Worm (Caenorhabditis elegans): Measurements from ENCODE around the gene ergi-1.

The ergi-1 gene

DNA sequence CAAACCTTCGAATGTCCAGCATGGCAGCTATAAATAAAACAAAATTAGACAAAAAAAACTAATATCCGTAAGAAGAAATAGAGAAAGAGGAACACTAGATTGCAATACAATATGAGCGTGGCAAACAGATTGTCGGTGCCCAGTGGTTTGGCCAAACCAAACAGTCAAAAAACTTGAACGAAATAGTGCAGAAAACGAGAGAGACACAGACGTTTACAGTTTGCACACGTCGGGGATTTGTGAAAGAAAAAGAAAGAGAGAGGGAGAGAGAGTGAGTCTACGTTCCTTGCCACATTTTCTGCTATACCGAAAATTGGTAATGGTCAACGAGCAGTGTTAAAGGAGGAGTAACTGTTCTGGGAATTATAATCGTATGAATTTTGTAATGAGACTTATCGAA, at the start of gene ergi-1:
Gene ergi-1 (minus strand): TSS at position 101 of the 400 bp plus-strand sequence.
- TF ChIP-seq pha-4 (tag; optimal IDR thresholded peaks at IDR 0.05) (peak; percentile 2), tbx-8 (GFP tag; optimal IDR thresholded peaks at IDR 0.05) (no peak), mep-1 (tag; optimal IDR thresholded peaks at IDR 0.05) (no peak), sptf-1 (tag; optimal IDR thresholded peaks at IDR 0.05) (no peak), bed-3 (GFP tag; optimal IDR thresholded peaks at IDR 0.05) (no peak), sem-2 (GFP tag; optimal IDR thresholded peaks at IDR 0.05) (no peak), snpc-4 (tag; optimal IDR thresholded peaks at IDR 0.05) (no peak)

DNA sequence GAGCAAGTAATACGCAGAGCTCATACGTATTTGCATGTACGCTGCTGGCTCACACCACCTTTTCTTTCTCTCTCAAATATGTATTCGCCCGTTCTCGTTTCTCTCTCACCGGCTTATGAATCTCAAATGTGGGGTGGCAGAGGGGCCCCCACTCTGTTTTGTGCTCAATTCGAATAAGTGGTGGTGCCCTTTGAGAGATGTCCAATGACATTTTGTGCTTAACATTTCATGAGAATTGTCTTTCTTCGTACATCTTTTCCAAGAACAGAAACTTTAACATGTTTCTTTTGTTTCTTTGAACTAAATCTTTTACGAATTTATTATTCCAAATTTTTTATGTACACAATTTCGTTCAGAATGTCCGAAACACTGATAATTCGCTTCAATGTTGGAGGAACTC, 48.9 kb upstream of the ergi-1 start, which contains the start of gene F49H12.3:
Gene F49H12.3 (plus strand): TSS at position 357 of the 400 bp plus-strand sequence.
- TF ChIP-seq nhr-2 (tag; optimal IDR thresholded peaks at IDR 0.05), result no peak
- peak; percentile 48 for TF ChIP-seq lsy-2 (tag; optimal IDR thresholded peaks at IDR 0.05)

DNA sequence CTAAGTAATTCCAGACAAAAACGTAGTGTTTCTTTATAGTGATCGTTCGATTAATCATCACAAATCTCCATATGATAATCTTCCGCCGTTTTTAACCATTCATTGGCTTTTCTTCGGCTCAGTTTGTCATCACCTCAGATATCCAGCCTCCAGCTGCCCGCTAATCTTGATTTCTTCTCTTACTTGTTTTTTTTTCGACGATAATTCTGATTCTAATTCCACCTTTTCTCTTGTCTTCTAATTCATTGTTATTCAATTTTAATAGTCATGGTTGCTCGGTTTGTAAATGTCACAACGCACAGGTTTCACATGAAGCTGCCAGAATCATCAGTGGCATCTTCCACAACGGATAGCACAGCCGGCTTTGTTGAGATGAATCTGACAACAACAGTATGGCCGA, 44.5 kb upstream of the ergi-1 start, which contains the start of gene F49H12.4:
Gene F49H12.4 (plus strand): TSS at position 301 of the 400 bp plus-strand sequence.
- no peak for TF ChIP-seq drap-1 (GFP tag; optimal IDR thresholded peaks at IDR 0.05)
- no peak for TF ChIP-seq ces-1 (GFP tag; optimal IDR thresholded peaks at IDR 0.05)
- TF ChIP-seq unc-62 (GFP tag; optimal IDR thresholded peaks at IDR 0.05), result no peak
- TF ChIP-seq ceh-43 (GFP tag; optimal IDR thresholded peaks at IDR 0.05), result no peak
- TF ChIP-seq bed-3 (GFP tag; optimal IDR thresholded peaks at IDR 0.05), result no peak
- TF ChIP-seq sptf-1 (tag; optimal IDR thresholded peaks at IDR 0.05), result no peak
- TF ChIP-seq nhr-237 (tag; optimal IDR thresholded peaks at IDR 0.05), result no peak
- no peak for TF ChIP-seq hlh-1 (tag; optimal IDR thresholded peaks at IDR 0.05)
- no peak for TF ChIP-seq ceh-83 (GFP tag; optimal IDR thresholded peaks at IDR 0.05)
- no peak for TF ChIP-seq blmp-1 (tag; optimal IDR thresholded peaks at IDR 0.05)
- TF ChIP-seq lsy-2 (tag; optimal IDR thresholded peaks at IDR 0.05), result no peak
- TF ChIP-seq unc-39 (tag; optimal IDR thresholded peaks at IDR 0.05), result no peak

DNA sequence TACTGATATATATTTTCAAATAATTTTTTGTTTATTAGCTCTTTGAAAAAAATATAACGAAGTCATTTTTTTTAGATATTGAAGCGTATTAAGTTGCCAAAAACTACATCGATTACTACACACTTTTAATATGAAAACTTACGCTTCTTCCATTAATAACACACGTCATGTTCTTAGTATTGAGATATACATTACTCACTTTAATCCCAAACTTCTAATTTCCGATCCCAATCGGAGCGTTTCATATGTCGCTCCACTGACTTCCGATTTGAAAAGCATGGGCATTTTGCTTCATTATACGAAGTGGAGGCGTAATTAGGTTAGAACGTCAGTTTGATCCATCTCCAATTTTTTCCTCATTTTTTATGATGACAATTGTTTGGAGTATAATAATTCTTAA, 43.8 kb upstream of the ergi-1 start:
- TF ChIP-seq ztf-11 (tag; optimal IDR thresholded peaks at IDR 0.05), result no peak
- no peak for TF ChIP-seq elt-3 (tag; optimal IDR thresholded peaks at IDR 0.05)

DNA sequence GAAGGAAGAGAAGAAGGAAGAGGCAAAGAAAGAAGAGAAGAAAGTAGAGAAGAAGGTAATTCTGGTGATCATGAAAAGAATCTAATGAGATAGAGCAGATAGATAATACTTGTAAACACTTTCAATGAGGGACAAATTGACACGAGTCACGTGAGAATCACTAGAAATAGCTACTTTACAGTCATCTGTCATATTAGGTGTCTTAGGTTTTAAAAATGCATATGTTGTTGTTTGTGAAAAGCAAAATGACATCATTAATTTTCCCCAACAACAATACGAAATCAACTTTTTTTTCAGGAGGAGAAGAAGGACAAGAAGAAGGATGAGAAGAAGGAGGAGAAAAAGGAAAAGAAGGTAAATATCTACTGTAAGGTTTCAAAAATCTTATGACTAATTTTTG, 40.1 kb upstream of the ergi-1 start:
- TF ChIP-seq unc-120 (tag; optimal IDR thresholded peaks at IDR 0.05; ENCODE audit: poor library complexity, severe bottlenecking) (no peak), unc-62 (GFP tag; optimal IDR thresholded peaks at IDR 0.05) (no peak), elt-1 (tag; optimal IDR thresholded peaks at IDR 0.05; ENCODE audit: borderline replicate concordance, insufficient read depth) (no peak), nhr-12 (tag; optimal IDR thresholded peaks at IDR 0.05) (no peak), elt-3 (tag; optimal IDR thresholded peaks at IDR 0.05) (no peak), tbx-8 (GFP tag; optimal IDR thresholded peaks at IDR 0.05) (no peak), ham-2 (GFP tag; optimal IDR thresholded peaks at IDR 0.05) (no peak), ceh-43 (GFP tag; optimal IDR thresholded peaks at IDR 0.05) (no peak), hlh-1 (tag; optimal IDR thresholded peaks at IDR 0.05) (no peak), pha-4 (tag; optimal IDR thresholded peaks at IDR 0.05) (no peak), snpc-4 (tag; optimal IDR thresholded peaks at IDR 0.05) (no peak)

DNA sequence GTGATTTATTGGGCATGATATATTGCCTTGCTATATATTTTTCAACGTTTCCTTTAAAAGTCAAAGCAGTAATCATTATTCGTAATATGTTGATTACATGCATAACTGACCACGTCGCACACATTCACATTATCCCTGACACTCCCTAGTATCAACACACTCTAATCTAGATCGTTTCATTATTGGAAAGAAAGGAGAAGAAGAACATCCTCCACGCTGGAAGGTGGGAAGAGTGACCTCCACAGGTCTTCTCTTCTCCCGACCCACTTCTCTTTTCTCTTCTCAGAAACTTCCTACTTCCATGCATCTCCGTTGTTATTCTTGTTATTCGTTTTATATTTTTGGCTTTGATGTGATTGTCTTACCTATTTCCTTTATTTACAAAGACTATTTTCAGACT, 39.0 kb upstream of the ergi-1 start, which contains the start of gene txdc-12.2:
Gene txdc-12.2 (plus strand): TSS at position 396 of the 400 bp plus-strand sequence.
- no peak for TF ChIP-seq nhr-2 (tag; optimal IDR thresholded peaks at IDR 0.05)
- no peak for TF ChIP-seq mep-1 (tag; optimal IDR thresholded peaks at IDR 0.05)
- TF ChIP-seq ztf-11 (tag; optimal IDR thresholded peaks at IDR 0.05), result no peak
- no peak for TF ChIP-seq tbx-8 (GFP tag; optimal IDR thresholded peaks at IDR 0.05)
- TF ChIP-seq pha-4 (tag; optimal IDR thresholded peaks at IDR 0.05), result no peak
- no peak for TF ChIP-seq mab-5 (tag; optimal IDR thresholded peaks at IDR 0.05)
- no peak for TF ChIP-seq elt-3 (tag; optimal IDR thresholded peaks at IDR 0.05)
- TF ChIP-seq snpc-4 (tag; optimal IDR thresholded peaks at IDR 0.05), result no peak
- no peak for TF ChIP-seq cnd-1 (tag; optimal IDR thresholded peaks at IDR 0.05)
- no peak for TF ChIP-seq nhr-28 (tag; optimal IDR thresholded peaks at IDR 0.05)
- no peak for TF ChIP-seq lin-32 (GFP tag; optimal IDR thresholded peaks at IDR 0.05)
- no peak for TF ChIP-seq unc-62 (GFP tag; optimal IDR thresholded peaks at IDR 0.05)
- no peak for TF ChIP-seq blmp-1 (tag; optimal IDR thresholded peaks at IDR 0.05)
- TF ChIP-seq ceh-39 (tag; optimal IDR thresholded peaks at IDR 0.05), result no peak
